Worm (Caenorhabditis elegans) whole organism, late embryonic: Measurements from ENCODE around the gene Y55D5A.1.
A peak's percentile ranks its signal among the peaks of the same experiment; 100 is the strongest.

Experiments used
- C08G9.2 ChIP-seq: sonication (generic microtip); optimal IDR thresholded peaks from 2 replicates; lab custom pipeline; 2016; ENCODE audit warnings: mild to moderate bottlenecking, missing genetic modification characterization, moderate library complexity, missing compliant biosample characterization
- K02D7.2 ChIP-seq: sonication (generic microtip); optimal IDR thresholded peaks from 2 replicates; lab custom pipeline; 2017; ENCODE audit warnings: mild to moderate bottlenecking, missing genetic modification characterization, missing compliant biosample characterization
- K09A11.1 ChIP-seq: sonication (generic microtip); optimal IDR thresholded peaks from 2 replicates; lab custom pipeline; 2017; ENCODE audit warnings: antibody characterized with exemption, mild to moderate bottlenecking, missing genetic modification characterization, missing compliant biosample characterization; ENCODE audit not compliant: insufficient read depth
- ahr-1 ChIP-seq: sonication (generic microtip); optimal IDR thresholded peaks from 2 replicates; lab custom pipeline; 2016; ENCODE audit warnings: missing genetic modification characterization, missing compliant biosample characterization
- ceh-14 ChIP-seq: sonication (generic microtip); optimal IDR thresholded peaks from 2 replicates; lab custom pipeline; 2016; ENCODE audit warnings: missing genotype, missing genetic modification characterization, missing compliant biosample characterization
- ceh-18 ChIP-seq: sonication (generic microtip); optimal IDR thresholded peaks from 2 replicates; lab custom pipeline; 2016; ENCODE audit warnings: missing genetic modification characterization, missing compliant biosample characterization
- ceh-2 ChIP-seq: sonication (generic microtip); optimal IDR thresholded peaks from 2 replicates; lab custom pipeline; 2016; ENCODE audit warnings: missing genotype, missing genetic modification characterization, missing compliant biosample characterization
- ceh-22 ChIP-seq: sonication (generic microtip); optimal IDR thresholded peaks from 2 replicates; lab custom pipeline; 2017; ENCODE audit warnings: missing biosample characterization, missing genetic modification characterization
- ceh-24 ChIP-seq: sonication (generic microtip); optimal IDR thresholded peaks from 2 replicates; lab custom pipeline; 2016; ENCODE audit warnings: mild to moderate bottlenecking, missing genetic modification characterization, missing compliant biosample characterization
- ceh-30 ChIP-seq: fragments of 150-350 bp; optimal IDR thresholded peaks from 2 replicates; lab custom pipeline; 2014; ENCODE audit warnings: missing biosample characterization, missing genetic modification characterization
- ceh-34 ChIP-seq: sonication (generic microtip); optimal IDR thresholded peaks from 2 replicates; lab custom pipeline; 2016; ENCODE audit warnings: mild to moderate bottlenecking, missing genetic modification characterization, missing compliant biosample characterization
- ceh-45 ChIP-seq: fragments of 200-800 bp; sonication (Bioruptor generic); IDR thresholded peaks from 2 replicates; pipeline ENCODE4 v1.3.6; 2022; ENCODE audit warnings: missing genetic modification reagents, missing genetic modification characterization, missing compliant biosample characterization
- ceh-9 ChIP-seq: sonication (generic microtip); optimal IDR thresholded peaks from 2 replicates; lab custom pipeline; 2016; ENCODE audit warnings: mild to moderate bottlenecking, missing genetic modification characterization, inconsistent platforms, missing compliant biosample characterization
- che-1 ChIP-seq: sonication (generic microtip); optimal IDR thresholded peaks from 2 replicates; lab custom pipeline; 2016; ENCODE audit warnings: mild to moderate bottlenecking, missing genetic modification characterization, missing compliant biosample characterization
- elt-2 ChIP-seq: sonication (generic microtip); optimal IDR thresholded peaks from 2 replicates; lab custom pipeline; 2016; ENCODE audit warnings: missing genetic modification reagents, missing genetic modification characterization, missing compliant biosample characterization
- ets-4 ChIP-seq: sonication (generic microtip); optimal IDR thresholded peaks from 2 replicates; lab custom pipeline; 2016; ENCODE audit warnings: missing genetic modification characterization, missing compliant biosample characterization
- eyg-1 ChIP-seq: sonication (generic microtip); optimal IDR thresholded peaks from 2 replicates; lab custom pipeline; 2016; ENCODE audit warnings: missing genotype, missing genetic modification characterization, missing compliant biosample characterization
- fkh-10 ChIP-seq: fragments of 150-350 bp; optimal IDR thresholded peaks from 2 replicates; lab custom pipeline; 2014; ENCODE audit warnings: missing biosample characterization, missing genetic modification reagents, missing genetic modification characterization
- fkh-6 ChIP-seq: sonication (generic microtip); optimal IDR thresholded peaks from 2 replicates; lab custom pipeline; 2016; ENCODE audit warnings: missing genetic modification characterization, missing compliant biosample characterization
- gmeb-2 ChIP-seq: sonication (generic microtip); optimal IDR thresholded peaks from 2 replicates; lab custom pipeline; 2016; ENCODE audit warnings: missing genetic modification characterization, inconsistent platforms, missing compliant biosample characterization
- hlh-6 ChIP-seq: sonication (generic microtip); optimal IDR thresholded peaks from 2 replicates; lab custom pipeline; 2016; ENCODE audit warnings: missing genotype, missing genetic modification characterization, missing compliant biosample characterization
- madf-2 ChIP-seq: sonication (generic microtip); optimal IDR thresholded peaks from 2 replicates; lab custom pipeline; 2017; ENCODE audit warnings: missing genetic modification characterization, missing compliant biosample characterization
- mec-3 ChIP-seq: sonication (generic microtip); optimal IDR thresholded peaks from 2 replicates; lab custom pipeline; 2016; ENCODE audit warnings: borderline replicate concordance, missing genetic modification characterization, missing compliant biosample characterization
- nfya-1 ChIP-seq: sonication (generic microtip); optimal IDR thresholded peaks from 2 replicates; lab custom pipeline; 2017; ENCODE audit warnings: missing genetic modification characterization, mild to moderate bottlenecking, missing compliant biosample characterization, antibody characterized with exemption, moderate library complexity
- nhr-232 ChIP-seq: sonication (generic microtip); optimal IDR thresholded peaks from 2 replicates; lab custom pipeline; 2016; ENCODE audit warnings: missing genetic modification characterization, missing compliant biosample characterization
- pat-9 ChIP-seq: fragments of 200-800 bp; sonication (Bioruptor generic); optimal IDR thresholded peaks from 2 replicates; lab custom pipeline; 2018; ENCODE audit warnings: mild to moderate bottlenecking, missing genetic modification characterization, moderate library complexity, missing compliant biosample characterization
- pax-1 ChIP-seq: fragments of 150-350 bp; optimal IDR thresholded peaks from 2 replicates; lab custom pipeline; 2014; ENCODE audit warnings: missing biosample characterization, missing genetic modification characterization
- pqm-1 ChIP-seq: sonication (generic microtip); optimal IDR thresholded peaks from 2 replicates; lab custom pipeline; 2016; ENCODE audit warnings: missing genetic modification characterization, missing compliant biosample characterization
- pros-1 ChIP-seq: fragments of 150-350 bp; optimal IDR thresholded peaks from 2 replicates; lab custom pipeline; 2014; ENCODE audit warnings: missing biosample characterization, missing genetic modification reagents, missing genetic modification characterization
- rnt-1 ChIP-seq: sonication (generic microtip); optimal IDR thresholded peaks from 2 replicates; lab custom pipeline; 2016; ENCODE audit warnings: missing genetic modification characterization, missing compliant biosample characterization
- sdc-2 ChIP-seq: sonication (generic microtip); optimal IDR thresholded peaks from 2 replicates; lab custom pipeline; 2016; ENCODE audit warnings: missing genotype, missing genetic modification characterization, missing compliant biosample characterization
- sox-2 ChIP-seq: fragments of 200-800 bp; sonication (Bioruptor generic); IDR thresholded peaks from 2 replicates; pipeline ENCODE4 v1.3.6; 2022; ENCODE audit warnings: missing genetic modification reagents, missing genetic modification characterization, missing compliant biosample characterization
- sox-4 ChIP-seq: sonication (generic microtip); optimal IDR thresholded peaks from 2 replicates; lab custom pipeline; 2017; ENCODE audit warnings: mild to moderate bottlenecking, missing genetic modification characterization, inconsistent platforms, missing compliant biosample characterization
- tbx-2 ChIP-seq: sonication (generic microtip); optimal IDR thresholded peaks from 2 replicates; lab custom pipeline; 2016; ENCODE audit warnings: missing genetic modification characterization, missing compliant biosample characterization
- tbx-7 ChIP-seq: sonication (generic microtip); optimal IDR thresholded peaks from 2 replicates; lab custom pipeline; 2016; ENCODE audit warnings: missing genotype, missing genetic modification characterization, missing compliant biosample characterization
- ttx-3 ChIP-seq: sonication (generic microtip); optimal IDR thresholded peaks from 2 replicates; lab custom pipeline; 2016; ENCODE audit warnings: missing genetic modification reagents, missing genetic modification characterization, missing compliant biosample characterization
- unc-55 ChIP-seq: sonication (generic microtip); optimal IDR thresholded peaks from 2 replicates; lab custom pipeline; 2017; ENCODE audit warnings: missing biosample characterization, missing genetic modification reagents, missing genetic modification characterization
- unc-86 ChIP-seq: sonication (generic microtip); optimal IDR thresholded peaks from 2 replicates; lab custom pipeline; 2016; ENCODE audit warnings: missing genetic modification characterization, missing compliant biosample characterization
- zip-5 ChIP-seq: sonication (generic microtip); optimal IDR thresholded peaks from 2 replicates; lab custom pipeline; 2016; ENCODE audit warnings: missing genetic modification characterization, missing compliant biosample characterization
- ztf-16 ChIP-seq: sonication (generic microtip); optimal IDR thresholded peaks from 2 replicates; lab custom pipeline; 2017; ENCODE audit warnings: missing genetic modification characterization, missing compliant biosample characterization

Y55D5A.1 gene

DNA sequence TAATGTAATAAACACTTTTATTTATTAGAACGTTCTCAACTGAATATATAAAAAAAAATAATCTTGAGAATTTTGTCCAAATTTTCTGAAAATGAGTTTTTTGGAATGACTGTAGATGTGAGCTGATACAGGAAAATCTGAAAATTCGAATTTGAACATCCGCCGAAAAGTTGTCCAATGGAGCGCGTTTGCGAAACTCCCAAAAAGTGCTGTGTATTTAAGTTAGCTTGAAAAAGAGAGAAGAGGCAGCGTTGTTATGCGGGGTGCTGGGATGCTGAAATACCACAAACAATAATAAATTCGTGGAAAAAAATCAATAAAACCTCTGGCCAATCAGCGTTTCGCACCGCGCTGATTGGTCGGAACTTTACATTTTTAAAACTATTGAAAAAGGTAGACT, 12.0 kb upstream of the Y55D5A.1 start:
- TF ChIP-seq ahr-1 (tag; lab: Kevin White, UChicago) (no peak), K02D7.2 (tag; lab: Kevin White, UChicago) (no peak), ztf-16 (tag; lab: Kevin White, UChicago) (no peak), ceh-30 (no peak), eyg-1 (no peak), unc-86 (tag; lab: Kevin White, UChicago) (no peak), hlh-6 (no peak), sox-4 (tag; lab: Kevin White, UChicago) (no peak), mec-3 (tag; lab: Kevin White, UChicago) (no peak), sdc-2 (tag; lab: Kevin White, UChicago) (no peak), che-1 (tag; lab: Kevin White, UChicago) (no peak), fkh-10 (GFP tag; lab: Kevin White, UChicago) (no peak), pax-1 (tag; lab: Kevin White, UChicago) (no peak), ceh-9 (tag; lab: Kevin White, UChicago) (no peak), madf-2 (tag; lab: Kevin White, UChicago) (no peak), tbx-2 (tag; lab: Kevin White, UChicago) (no peak)

ce11 chrIII:2972977-2973376, 9.2 kb upstream of the Y55D5A.1 start:
- TF ChIP-seq pros-1 (tag; lab: Kevin White, UChicago) (no peak), rnt-1 (peak; percentile 5)

- no peak for TF ChIP-seq pax-1 (tag; lab: Kevin White, UChicago)
- no peak for TF ChIP-seq unc-55
Measured at ce11 chrIII:2975689-2976088, 6.5 kb upstream of the Y55D5A.1 start, which contains the start of gene Y55D5A.3. Gene Y55D5A.3 (minus strand): TSS chrIII:2975789.

DNA sequence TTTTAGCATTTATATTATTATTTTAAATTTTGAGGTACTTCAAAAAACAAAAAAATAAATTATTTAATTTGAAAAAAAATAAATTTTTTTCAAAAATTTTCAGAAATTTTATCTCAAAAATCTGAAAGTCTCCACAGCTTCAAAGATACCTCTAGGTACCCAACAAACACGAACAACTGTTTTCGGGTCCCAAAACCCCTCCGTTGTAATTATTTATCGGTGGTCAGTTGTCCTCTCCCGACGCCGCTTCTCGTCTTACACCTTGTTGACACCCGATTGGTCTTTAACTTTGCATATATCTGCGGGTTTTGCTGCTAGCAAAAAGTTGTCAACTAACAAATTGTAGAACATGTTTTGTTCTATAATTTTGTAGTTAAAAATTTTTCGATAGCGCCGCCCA, 6.0 kb upstream of the Y55D5A.1 start:
- TF ChIP-seq K02D7.2 (tag; lab: Kevin White, UChicago) (no peak), ceh-45 (GFP tag; lab: Robert Waterston, UW) (no peak), tbx-7 (no peak), ets-4 (tag; lab: Kevin White, UChicago) (no peak), sox-4 (tag; lab: Kevin White, UChicago) (no peak), eyg-1 (no peak), pat-9 (tag; lab: Kevin White, UChicago) (no peak), K09A11.1 (tag; lab: Kevin White, UChicago) (no peak), sox-2 (GFP tag; lab: Robert Waterston, UW) (no peak), ahr-1 (tag; lab: Kevin White, UChicago) (no peak), sdc-2 (tag; lab: Kevin White, UChicago) (no peak), gmeb-2 (tag; lab: Kevin White, UChicago) (no peak), madf-2 (tag; lab: Kevin White, UChicago) (no peak), C08G9.2 (tag; lab: Kevin White, UChicago) (no peak)

ce11 chrIII:2980927-2981326, 1.3 kb upstream of the Y55D5A.1 start:
- no peak for TF ChIP-seq fkh-6
- TF ChIP-seq elt-2: peak; percentile 76

ce11 chrIII:2983044-2983443, 835 bp downstream of the Y55D5A.1 start:
- TF ChIP-seq ceh-14 (tag; lab: Kevin White, UChicago): peak; percentile 86
- TF ChIP-seq ceh-24 (tag; lab: Kevin White, UChicago): no peak

- TF ChIP-seq nfya-1 (tag; lab: Kevin White, UChicago) (no peak), pqm-1 (tag; lab: Kevin White, UChicago) (no peak), ceh-34 (tag; lab: Kevin White, UChicago) (no peak), ceh-18 (tag; lab: Kevin White, UChicago) (no peak), ceh-22 (no peak), ttx-3 (tag; lab: Kevin White, UChicago) (no peak), sox-2 (GFP tag; lab: Robert Waterston, UW) (no peak), ztf-16 (tag; lab: Kevin White, UChicago) (no peak), pax-1 (tag; lab: Kevin White, UChicago) (no peak), zip-5 (tag; lab: Kevin White, UChicago) (no peak), nhr-232 (tag; lab: Kevin White, UChicago) (no peak), ceh-2 (tag; lab: Kevin White, UChicago) (no peak), ceh-9 (tag; lab: Kevin White, UChicago) (no peak), rnt-1 (no peak)
Measured at ce11 chrIII:2989957-2990356, 7.7 kb downstream of the Y55D5A.1 start, which contains the start of gene Y55D5A.4. Gene Y55D5A.4 (minus strand): TSS chrIII:2990057.
